Fruit fly (Drosophila melanogaster) whole organism, pupa: ENCODE measurements around the gene CG33688.

Source experiments
- CG10348 ChIP-seq: fragments of 200-800 bp; sonication (Bioruptor generic); IDR thresholded peaks from 2 replicates; pipeline ENCODE4 v1.3.6; 2022; ENCODE audit warnings: missing biosample characterization, missing genetic modification characterization
- CG12605 ChIP-seq: fragments of 200-800 bp; sonication (Bioruptor generic); IDR thresholded peaks from 2 replicates; pipeline ENCODE4 v1.3.6; 2022; ENCODE audit warnings: missing biosample characterization, missing genetic modification characterization
- CG13204 ChIP-seq: fragments of 200-800 bp; sonication (Bioruptor generic); optimal IDR thresholded peaks from 2 replicates; lab custom pipeline; 2018; ENCODE audit warnings: missing biosample characterization, mild to moderate bottlenecking, missing genetic modification characterization, moderate library complexity
- CG14655 ChIP-seq: fragments of 200-800 bp; sonication (Bioruptor generic); optimal IDR thresholded peaks from 3 replicates; lab custom pipeline; 2017; ENCODE audit warnings: mild to moderate bottlenecking, missing biosample characterization, missing genetic modification reagents, missing genetic modification characterization
- CG15710 ChIP-seq: fragments of 200-800 bp; sonication (Bioruptor generic); optimal IDR thresholded peaks from 2 replicates; lab custom pipeline; 2018; ENCODE audit warnings: missing biosample characterization, mild to moderate bottlenecking, missing genetic modification characterization, moderate library complexity
- CG17806 ChIP-seq: fragments of 200-800 bp; sonication (Bioruptor generic); optimal IDR thresholded peaks from 2 replicates; lab custom pipeline; 2018; ENCODE audit warnings: missing biosample characterization, mild to moderate bottlenecking, missing genetic modification characterization, moderate library complexity
- CG32121 ChIP-seq: fragments of 200-800 bp; sonication (Bioruptor generic); IDR thresholded peaks from 2 replicates; pipeline ENCODE4 v1.3.6; 2022; ENCODE audit warnings: missing biosample characterization, missing genetic modification characterization
- CG34367 ChIP-seq: fragments of 200-800 bp; sonication (Bioruptor generic); optimal IDR thresholded peaks from 2 replicates; lab custom pipeline; 2018; ENCODE audit warnings: missing biosample characterization, mild to moderate bottlenecking, missing genetic modification characterization
- CG4496 ChIP-seq: fragments of 200-800 bp; sonication (Bioruptor generic); IDR thresholded peaks from 3 replicates; pipeline ENCODE4 v1.3.6; 2022; ENCODE audit warnings: missing biosample characterization, missing genetic modification characterization
- CG8159 ChIP-seq: fragments of 200-800 bp; sonication (Bioruptor generic); optimal IDR thresholded peaks from 3 replicates; lab custom pipeline; 2018; ENCODE audit warnings: missing biosample characterization, mild to moderate bottlenecking, missing genetic modification characterization, moderate library complexity
- CG8301 ChIP-seq: fragments of 200-800 bp; sonication (Bioruptor generic); optimal IDR thresholded peaks from 2 replicates; lab custom pipeline; 2018; ENCODE audit warnings: missing biosample characterization, mild to moderate bottlenecking, missing genetic modification characterization
- CG9948 ChIP-seq: fragments of 200-800 bp; sonication (Bioruptor generic); optimal IDR thresholded peaks from 2 replicates; lab custom pipeline; 2018; ENCODE audit warnings: missing biosample characterization, mild to moderate bottlenecking, missing genetic modification characterization, moderate library complexity
- D1 ChIP-seq: fragments of 200-800 bp; sonication (Bioruptor generic); optimal IDR thresholded peaks from 2 replicates; lab custom pipeline; 2018; ENCODE audit warnings: missing biosample characterization, mild to moderate bottlenecking, missing genetic modification characterization, moderate library complexity
- EcR ChIP-seq: fragments of 200-800 bp; sonication (Bioruptor generic); optimal IDR thresholded peaks from 3 replicates; lab custom pipeline; 2019; ENCODE audit warnings: missing biosample characterization, missing genetic modification characterization, mild to moderate bottlenecking, moderate library complexity, missing genetic modification reagents
- Ets98B ChIP-seq: fragments of 200-800 bp; sonication (Bioruptor generic); IDR thresholded peaks from 2 replicates; pipeline ENCODE4 v1.3.6; 2022; ENCODE audit warnings: missing biosample characterization, missing genetic modification characterization
- Pif1A ChIP-seq: fragments of 200-800 bp; sonication (Bioruptor generic); optimal IDR thresholded peaks from 3 replicates; lab custom pipeline; 2016; ENCODE audit warnings: missing biosample characterization, missing genetic modification characterization
- Pif1B ChIP-seq: fragments of 200-800 bp; sonication (Bioruptor generic); optimal IDR thresholded peaks from 3 replicates; lab custom pipeline; 2016; ENCODE audit warnings: missing biosample characterization, missing genetic modification characterization
- Snoo ChIP-seq: fragments of 200-800 bp; sonication (Bioruptor generic); optimal IDR thresholded peaks from 3 replicates; lab custom pipeline; 2017; ENCODE audit warnings: missing biosample characterization, mild to moderate bottlenecking, missing genetic modification characterization, inconsistent platforms
- fd96Ca ChIP-seq: fragments of 200-800 bp; sonication (Bioruptor generic); IDR thresholded peaks from 3 replicates; pipeline ENCODE4 v1.3.6; 2022; ENCODE audit warnings: missing biosample characterization, missing genetic modification characterization
- gl ChIP-seq: fragments of 200-800 bp; sonication (Bioruptor generic); optimal IDR thresholded peaks from 2 replicates; lab custom pipeline; 2018; ENCODE audit warnings: missing biosample characterization, mild to moderate bottlenecking, missing genetic modification characterization
- rn ChIP-seq: fragments of 200-800 bp; sonication (Bioruptor generic); IDR thresholded peaks from 2 replicates; pipeline ENCODE4 v1.3.6; 2022; ENCODE audit warnings: missing biosample characterization, missing genetic modification characterization

Gene CG33688

dm6 chr3L:16211156-16211935 is 12.3 kb downstream of the CG33688 start:
- peak; percentile 81 for TF ChIP-seq CG8301 (tag; lab: Kevin White, UChicago)
- peak; percentile 71 for TF ChIP-seq CG34367 (tag; lab: Kevin White, UChicago)
- TF ChIP-seq CG4496 (GFP tag; lab: Robert Waterston, UW), result peak; percentile 60
- TF ChIP-seq gl (tag; lab: Kevin White, UChicago), result no peak
- peak; percentile 88 for TF ChIP-seq EcR
- TF ChIP-seq Pif1B, result peak; percentile 21
- TF ChIP-seq Pif1A (GFP tag; lab: Kevin White, UChicago), result peak; percentile 77
- peak; percentile 38 for TF ChIP-seq CG17806 (tag; lab: Kevin White, UChicago)
- TF ChIP-seq CG32121 (GFP tag; lab: Robert Waterston, UW), result peak; percentile 64
- peak; percentile 31 for TF ChIP-seq CG12605 (GFP tag; lab: Robert Waterston, UW)
- peak; percentile 89 for TF ChIP-seq CG8159
- peak; percentile 68 for TF ChIP-seq D1 (tag; lab: Kevin White, UChicago)
- TF ChIP-seq CG15710 (tag; lab: Kevin White, UChicago), result peak; percentile 82
- TF ChIP-seq fd96Ca (GFP tag; lab: Robert Waterston, UW), result peak; percentile 77; the same call in 2 of the 3 replicates
- TF ChIP-seq CG13204 (GFP tag; lab: Kevin White, UChicago), result peak; percentile 97
- TF ChIP-seq CG10348 (GFP tag; lab: Robert Waterston, UW), result peak; percentile 21; the same call in 1 of the 2 replicates
- peak; percentile 69 for TF ChIP-seq Ets98B (GFP tag; lab: Robert Waterston, UW)
- TF ChIP-seq rn (GFP tag; lab: Robert Waterston, UW), result peak; percentile 47; the same call in 1 of the 2 replicates
- peak; percentile 92 for TF ChIP-seq CG14655
- peak; percentile 84 for TF ChIP-seq CG9948
- peak; percentile 90 for TF ChIP-seq Snoo (tag; lab: Kevin White, UChicago)

- no peak for TF ChIP-seq rn (GFP tag; lab: Robert Waterston, UW)
- peak; percentile 77 for TF ChIP-seq CG8159
- TF ChIP-seq CG9948, result peak; percentile 42
- peak; percentile 21 for TF ChIP-seq CG14655
- peak; percentile 10 for TF ChIP-seq CG17806 (tag; lab: Kevin White, UChicago)
- TF ChIP-seq CG15710 (tag; lab: Kevin White, UChicago), result peak; percentile 68
- TF ChIP-seq, all 21 proteins: peak for 5
These were observed 12.9 kb downstream of the CG33688 start for dm6 chr3L:16211936-16212287.

- TF ChIP-seq gl (tag; lab: Kevin White, UChicago) (no peak), rn (GFP tag; lab: Robert Waterston, UW) (no peak), CG9948 (no peak), CG13204 (GFP tag; lab: Kevin White, UChicago) (peak; percentile 46), Ets98B (GFP tag; lab: Robert Waterston, UW) (peak; percentile 6; the same call in 1 of the 2 replicates), Pif1A (GFP tag; lab: Kevin White, UChicago) (no peak), CG15710 (tag; lab: Kevin White, UChicago) (no peak), EcR (peak; percentile 43)
These were observed 14.2 kb downstream of the CG33688 start for dm6 chr3L:16213201-16213600.

- TF ChIP-seq gl (tag; lab: Kevin White, UChicago) (peak; percentile 40), Ets98B (GFP tag; lab: Robert Waterston, UW) (peak; percentile 55), rn (GFP tag; lab: Robert Waterston, UW) (no peak), CG15710 (tag; lab: Kevin White, UChicago) (peak; percentile 36), CG13204 (GFP tag; lab: Kevin White, UChicago) (peak; percentile 79), EcR (peak; percentile 64), CG8159 (peak; percentile 43), CG4496 (GFP tag; lab: Robert Waterston, UW) (peak; percentile 42; the same call in 1 of the 3 replicates), Snoo (tag; lab: Kevin White, UChicago) (peak; percentile 37), D1 (tag; lab: Kevin White, UChicago) (no peak), CG14655 (peak; percentile 26), CG9948 (peak; percentile 38), CG34367 (tag; lab: Kevin White, UChicago) (no peak), fd96Ca (GFP tag; lab: Robert Waterston, UW) (peak; percentile 65; the same call in 2 of the 3 replicates), Pif1B (no peak), CG17806 (tag; lab: Kevin White, UChicago) (peak; percentile 41), CG32121 (GFP tag; lab: Robert Waterston, UW) (peak; percentile 64)
These were observed 15.7 kb downstream of the CG33688 start for dm6 chr3L:16214533-16215207.

dm6 chr3L:16215411-16215810 is 16.4 kb downstream of the CG33688 start:
- TF ChIP-seq CG13204 (GFP tag; lab: Kevin White, UChicago), result no peak
- no peak for TF ChIP-seq Pif1A (GFP tag; lab: Kevin White, UChicago)
- TF ChIP-seq CG12605 (GFP tag; lab: Robert Waterston, UW), result no peak
- TF ChIP-seq D1 (tag; lab: Kevin White, UChicago), result no peak
- peak; percentile 36 for TF ChIP-seq CG8159
- TF ChIP-seq, all 21 proteins: peak for 1
